Fruit fly (Drosophila melanogaster) whole organism: ENCODE results near the gene Tet.
A peak's percentile ranks its signal among the peaks of the same experiment; 100 is the strongest.

Source experiments
- CG8478 ChIP-seq: fragments of >200 bp; optimal IDR thresholded peaks from 2 replicates; lab custom pipeline; 2018; ENCODE audit warnings: inconsistent platforms
- Dll ChIP-seq: fragments of >200 bp; optimal IDR thresholded peaks from 2 replicates; lab custom pipeline; 2017
- EcR ChIP-seq, 2 experiments: fragments of >200 bp; optimal IDR thresholded peaks; 2 replicates each; lab custom pipeline; 2017; ENCODE audit warnings: missing biosample characterization in 2 of 2, missing genetic modification characterization in 2 of 2, missing genetic modification reagents in 2 of 2
- pan ChIP-seq: fragments of >200 bp; optimal IDR thresholded peaks from 2 replicates; lab custom pipeline; 2017
- psq ChIP-seq: fragments of >200 bp; optimal IDR thresholded peaks from 2 replicates; lab custom pipeline; 2017
- usp ChIP-seq: fragments of >200 bp; optimal IDR thresholded peaks from 2 replicates; lab custom pipeline; 2017; ENCODE audit warnings: missing biosample characterization, missing genetic modification characterization, mixed read lengths

Tet gene

dm6 chr3L:2844913-2845610, 33.9 kb downstream of the Tet start:
- no peak for TF ChIP-seq CG8478 (lab: Kevin White, UChicago)
- TF ChIP-seq pan (lab: Kevin White, UChicago), result peak; percentile 51

dm6 chr3L:2844468-2844867, 34.5 kb downstream of the Tet start:
- TF ChIP-seq EcR (GFP tag; optimal IDR thresholded peaks at IDR 0.05; lab: Kevin White, UChicago) (no peak), psq (lab: Kevin White, UChicago) (no peak), usp (no peak), CG8478 (lab: Kevin White, UChicago) (no peak), pan (lab: Kevin White, UChicago) (no peak), Dll (lab: Kevin White, UChicago) (no peak)

DNA sequence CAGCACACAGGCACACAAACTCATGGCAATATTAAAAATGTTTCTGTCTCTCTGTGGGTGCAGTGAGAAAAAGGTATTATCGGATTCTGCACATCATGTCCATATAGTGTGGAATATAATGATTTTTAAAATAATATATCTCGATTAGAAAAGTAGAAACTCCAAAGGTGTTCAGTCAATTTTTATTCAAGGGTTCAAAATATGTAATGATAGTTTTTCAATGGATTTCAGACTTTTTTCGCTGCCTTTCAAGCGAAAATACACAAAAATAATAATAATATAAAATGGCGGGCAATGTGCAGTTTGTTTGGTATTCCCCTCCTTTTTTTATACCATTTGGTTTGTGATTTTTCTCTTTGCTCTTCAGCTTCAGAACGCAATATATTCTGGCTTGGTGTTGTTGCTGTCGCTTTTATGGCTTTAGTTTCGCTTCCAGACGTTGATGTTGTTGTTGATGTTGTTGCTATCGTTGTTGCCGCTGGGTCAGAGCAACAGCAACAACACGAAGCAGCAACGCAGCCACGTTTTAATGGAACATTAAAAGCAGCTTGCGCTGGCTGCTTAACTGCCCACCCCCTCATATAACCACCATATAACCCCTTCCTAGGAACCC, 40.7 kb downstream of the Tet start:
- TF ChIP-seq EcR (GFP tag; optimal IDR thresholded peaks at IDR 0.05; lab: Kevin White, UChicago) (no peak), Dll (lab: Kevin White, UChicago) (no peak), usp (no peak), psq (lab: Kevin White, UChicago) (no peak), pan (lab: Kevin White, UChicago) (no peak), CG8478 (lab: Kevin White, UChicago) (no peak)

DNA sequence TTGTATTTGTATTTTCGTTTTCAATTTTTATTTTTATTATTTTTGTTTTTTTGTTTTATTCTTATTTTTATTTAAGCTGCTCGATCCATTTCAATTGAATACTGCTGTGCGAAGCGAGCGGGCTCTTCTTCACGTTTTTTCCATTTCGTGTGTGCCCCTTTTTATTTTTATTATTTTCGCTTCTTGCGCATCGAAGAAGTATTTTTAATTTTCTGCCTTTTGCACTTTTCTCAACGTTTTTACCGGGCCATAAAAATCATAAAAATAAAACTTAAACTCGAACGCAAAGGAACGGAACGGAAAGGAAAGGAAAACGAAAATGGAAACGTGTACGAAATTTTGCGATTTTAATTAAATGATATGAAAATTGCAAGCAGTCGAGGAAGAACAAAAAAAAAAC, 41.5 kb downstream of the Tet start:
- TF ChIP-seq pan (lab: Kevin White, UChicago), result no peak
- TF ChIP-seq EcR (GFP tag; optimal IDR thresholded peaks at IDR 0.05; lab: Kevin White, UChicago), result no peak
- TF ChIP-seq CG8478 (lab: Kevin White, UChicago), result no peak
- no peak for TF ChIP-seq Dll (lab: Kevin White, UChicago)
- TF ChIP-seq psq (lab: Kevin White, UChicago), result no peak
- TF ChIP-seq usp, result no peak

dm6 chr3L:2835744-2836143, 43.2 kb downstream of the Tet start:
- TF ChIP-seq CG8478 (lab: Kevin White, UChicago) (no peak), pan (lab: Kevin White, UChicago) (no peak), EcR (GFP tag; optimal IDR thresholded peaks at IDR 0.05; lab: Kevin White, UChicago) (no peak), usp (no peak), Dll (lab: Kevin White, UChicago) (no peak), psq (lab: Kevin White, UChicago) (no peak)

DNA sequence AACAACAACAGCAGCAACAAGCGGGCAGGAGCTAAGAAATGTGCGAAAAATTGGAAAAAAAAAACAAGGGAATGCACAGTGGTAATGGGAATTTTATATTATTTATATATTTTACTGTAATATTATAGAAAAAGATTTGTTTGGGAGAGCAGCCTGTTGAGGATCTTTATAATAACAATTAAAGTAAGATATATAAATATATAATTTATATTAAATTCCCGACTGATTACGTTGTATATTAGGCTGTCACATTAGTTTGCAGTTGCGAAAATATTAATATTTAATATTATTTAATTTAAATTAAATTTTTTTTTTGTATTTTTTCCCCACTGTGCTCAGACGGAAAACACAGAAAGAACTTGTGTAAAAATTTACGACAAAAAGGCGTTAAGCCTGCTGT, 44.0 kb downstream of the Tet start:
- TF ChIP-seq usp, result no peak
- no peak for TF ChIP-seq Dll (lab: Kevin White, UChicago)
- TF ChIP-seq CG8478 (lab: Kevin White, UChicago), result no peak
- no peak for TF ChIP-seq EcR (GFP tag; optimal IDR thresholded peaks at IDR 0.05; lab: Kevin White, UChicago)

DNA sequence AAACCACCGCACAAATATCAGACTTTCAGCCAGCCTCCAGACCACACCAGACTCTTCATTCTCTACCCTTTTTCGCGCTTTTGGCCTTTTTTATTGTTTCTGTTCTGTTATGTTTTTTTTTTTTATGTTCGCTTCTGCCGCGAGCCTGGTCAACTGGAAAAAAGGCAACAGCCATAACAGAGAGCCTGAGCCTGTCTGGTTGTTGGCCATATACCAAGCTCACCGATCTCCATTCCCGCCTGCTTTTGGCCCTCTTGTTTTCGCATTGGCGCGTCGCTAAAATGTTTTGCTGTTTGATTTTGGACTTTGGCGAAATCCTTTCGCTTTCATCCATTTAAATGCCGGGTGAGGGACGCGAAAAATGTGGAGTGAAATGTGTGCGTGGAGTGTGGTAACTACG, 45.3 kb downstream of the Tet start:
- no peak for TF ChIP-seq psq (lab: Kevin White, UChicago)
- TF ChIP-seq EcR (GFP tag; optimal IDR thresholded peaks at IDR 0.05; lab: Kevin White, UChicago), result no peak

- no peak for TF ChIP-seq usp
- TF ChIP-seq CG8478 (lab: Kevin White, UChicago), result no peak
- TF ChIP-seq Dll (lab: Kevin White, UChicago), result no peak
- no peak for TF ChIP-seq EcR (GFP tag; optimal IDR thresholded peaks at IDR 0.05; lab: Kevin White, UChicago)
- TF ChIP-seq pan (lab: Kevin White, UChicago), result no peak
- no peak for TF ChIP-seq psq (lab: Kevin White, UChicago)
Measured at dm6 chr3L:2832268-2832667, 46.7 kb downstream of the Tet start.

- TF ChIP-seq CG8478 (lab: Kevin White, UChicago), result no peak
Measured at dm6 chr3L:2831729-2832128, 47.2 kb downstream of the Tet start.

dm6 chr3L:2831157-2831556, 47.8 kb downstream of the Tet start:
- TF ChIP-seq CG8478 (lab: Kevin White, UChicago) (no peak), pan (lab: Kevin White, UChicago) (no peak), Dll (lab: Kevin White, UChicago) (no peak), psq (lab: Kevin White, UChicago) (no peak), EcR (GFP tag; optimal IDR thresholded peaks at IDR 0.05; lab: Kevin White, UChicago) (no peak), usp (no peak)

dm6 chr3L:2829916-2830315, 49.0 kb downstream of the Tet start:
- TF ChIP-seq psq (lab: Kevin White, UChicago) (no peak), EcR (GFP tag; optimal IDR thresholded peaks at IDR 0.05; lab: Kevin White, UChicago) (no peak), usp (no peak), CG8478 (lab: Kevin White, UChicago) (no peak), pan (lab: Kevin White, UChicago) (no peak), Dll (lab: Kevin White, UChicago) (no peak)

dm6 chr3L:2828610-2829139, 50.3 kb downstream of the Tet start:
- TF ChIP-seq CG8478 (lab: Kevin White, UChicago), result no peak
- TF ChIP-seq pan (lab: Kevin White, UChicago), result no peak
- TF ChIP-seq usp, result no peak
- no peak for TF ChIP-seq psq (lab: Kevin White, UChicago)
- TF ChIP-seq EcR (GFP tag; optimal IDR thresholded peaks at IDR 0.05; lab: Kevin White, UChicago), result no peak
- no peak for TF ChIP-seq Dll (lab: Kevin White, UChicago)
